Fruit fly (Drosophila melanogaster) whole organism, embryonic: ENCODE results near the gene tbrd-1.

Experiments used
- ATbp ChIP-seq: fragments of 200-800 bp; sonication (Bioruptor generic); optimal IDR thresholded peaks from 2 replicates; lab custom pipeline; 2017; ENCODE audit warnings: missing biosample characterization, mild to moderate bottlenecking, missing genetic modification characterization, missing genetic modification reagents
- Awh ChIP-seq: fragments of 200-800 bp; sonication (Bioruptor generic); IDR thresholded peaks from 2 replicates; pipeline ENCODE4, ENCODE4 v1.3.6; 2022; ENCODE audit warnings: missing biosample characterization, missing genetic modification characterization
- B-H1 ChIP-seq: fragments of 200-800 bp; sonication (Bioruptor generic); IDR thresholded peaks from 3 replicates; pipeline ENCODE4 v1.3.6; 2022; ENCODE audit warnings: missing biosample characterization, missing genetic modification characterization
- Bteb2 ChIP-seq: fragments of 200-800 bp; sonication (Bioruptor generic); optimal IDR thresholded peaks from 2 replicates; lab custom pipeline; 2016; ENCODE audit warnings: missing biosample characterization, missing genetic modification characterization
- CG10321 ChIP-seq: fragments of 200-800 bp; sonication (Bioruptor generic); IDR thresholded peaks from 2 replicates; pipeline ENCODE4 v1.3.6; 2022; ENCODE audit warnings: missing biosample characterization, missing genetic modification characterization
- CG11085 ChIP-seq: fragments of 200-800 bp; sonication (Bioruptor generic); IDR thresholded peaks from 2 replicates; pipeline ENCODE4 v1.3.6; 2022; ENCODE audit warnings: missing biosample characterization, missing genetic modification characterization
- CG11504 ChIP-seq: fragments of 200-800 bp; sonication (Bioruptor generic); optimal IDR thresholded peaks from 3 replicates; lab custom pipeline; 2019; ENCODE audit warnings: missing biosample characterization, mild to moderate bottlenecking, missing genetic modification characterization, moderate library complexity
- CG12155 ChIP-seq: fragments of 200-800 bp; sonication (Bioruptor generic); optimal IDR thresholded peaks from 3 replicates; lab custom pipeline; 2016; ENCODE audit warnings: missing biosample characterization, missing genetic modification characterization
- CG12659 ChIP-seq: fragments of 200-800 bp; sonication (Bioruptor generic); optimal IDR thresholded peaks from 3 replicates; lab custom pipeline; 2017; ENCODE audit warnings: mild to moderate bottlenecking, missing biosample characterization, missing genetic modification reagents, missing genetic modification characterization
- CG12769 ChIP-seq: fragments of 200-800 bp; sonication (Bioruptor generic); optimal IDR thresholded peaks from 2 replicates; lab custom pipeline; 2019; ENCODE audit warnings: missing biosample characterization, mild to moderate bottlenecking, missing genetic modification characterization, moderate library complexity
- CG13296 ChIP-seq: fragments of 200-800 bp; sonication (Bioruptor generic); optimal IDR thresholded peaks from 3 replicates; lab custom pipeline; 2018; ENCODE audit warnings: missing biosample characterization, mild to moderate bottlenecking, missing genetic modification characterization
- CG1647 ChIP-seq: fragments of 200-800 bp; sonication (Bioruptor generic); optimal IDR thresholded peaks from 3 replicates; lab custom pipeline; 2016; ENCODE audit warnings: missing biosample characterization, missing genetic modification characterization
- CG17328 ChIP-seq: fragments of 200-800 bp; sonication (Bioruptor generic); IDR thresholded peaks from 2 replicates; pipeline ENCODE4 v1.3.6; 2022; ENCODE audit warnings: missing biosample characterization, missing genetic modification characterization
- CG17568 ChIP-seq: fragments of 200-800 bp; sonication (Bioruptor generic); optimal IDR thresholded peaks from 2 replicates; lab custom pipeline; 2018; ENCODE audit warnings: missing biosample characterization, mild to moderate bottlenecking, missing genetic modification characterization, moderate library complexity
- CG17612 ChIP-seq: fragments of 200-800 bp; sonication (Bioruptor generic); IDR thresholded peaks from 2 replicates; pipeline ENCODE4 v1.3.6; 2022; ENCODE audit warnings: missing biosample characterization, missing genetic modification characterization
- CG17802 ChIP-seq: fragments of 200-800 bp; sonication (Bioruptor generic); optimal IDR thresholded peaks from 2 replicates; lab custom pipeline; 2018; ENCODE audit warnings: missing biosample characterization, mild to moderate bottlenecking, missing genetic modification characterization, moderate library complexity
- CG17912 ChIP-seq: fragments of 200-800 bp; sonication (Bioruptor generic); optimal IDR thresholded peaks from 2 replicates; lab custom pipeline; 2018; ENCODE audit warnings: missing biosample characterization, mild to moderate bottlenecking, missing genetic modification characterization
- CG2875 ChIP-seq: fragments of 200-800 bp; sonication (Bioruptor generic); optimal IDR thresholded peaks from 2 replicates; lab custom pipeline; 2017; ENCODE audit warnings: missing biosample characterization, mild to moderate bottlenecking, missing genetic modification characterization, missing genetic modification reagents
- CG32532 ChIP-seq: fragments of 200-800 bp; sonication (Bioruptor generic); IDR thresholded peaks from 2 replicates; pipeline ENCODE4 v1.3.6; 2022; ENCODE audit warnings: missing biosample characterization, missing genetic modification characterization
- CG3847 ChIP-seq: fragments of 200-800 bp; sonication (Bioruptor generic); IDR thresholded peaks from 2 replicates; pipeline ENCODE4 v1.3.6; 2022; ENCODE audit warnings: missing biosample characterization, missing genetic modification characterization
- CG6654 ChIP-seq: fragments of 200-800 bp; sonication (Bioruptor generic); optimal IDR thresholded peaks from 2 replicates; lab custom pipeline; 2017; ENCODE audit warnings: missing biosample characterization, mild to moderate bottlenecking, missing genetic modification characterization
- D19A ChIP-seq: fragments of 200-800 bp; optimal IDR thresholded peaks from 3 replicates; lab custom pipeline; 2019; ENCODE audit warnings: missing biosample characterization, mild to moderate bottlenecking, missing genetic modification characterization, moderate library complexity
- Doc3 ChIP-seq: fragments of 200-800 bp; sonication (Bioruptor generic); IDR thresholded peaks from 3 replicates; pipeline ENCODE4 v1.3.6; 2022; ENCODE audit warnings: missing biosample characterization, missing genetic modification characterization; ENCODE audit not compliant: partially characterized antibody
- Gsc ChIP-seq: fragments of 200-800 bp; sonication (Bioruptor generic); IDR thresholded peaks from 2 replicates; pipeline ENCODE4 v1.3.6; 2022; ENCODE audit warnings: missing biosample characterization, missing genetic modification characterization
- Hey ChIP-seq: fragments of 200-800 bp; sonication (Bioruptor generic); optimal IDR thresholded peaks from 3 replicates; lab custom pipeline; 2018; ENCODE audit warnings: missing biosample characterization, mild to moderate bottlenecking, missing genetic modification characterization
- HmgD ChIP-seq: fragments of 200-800 bp; sonication (Bioruptor generic); optimal IDR thresholded peaks from 3 replicates; lab custom pipeline; 2016; ENCODE audit warnings: missing biosample characterization, missing genetic modification characterization
- Lpt ChIP-seq: fragments of >200 bp; optimal IDR thresholded peaks from 2 replicates; lab custom pipeline; 2018; ENCODE audit warnings: missing biosample characterization, missing genetic modification characterization
- PHDP ChIP-seq: fragments of 200-800 bp; sonication (Bioruptor generic); optimal IDR thresholded peaks from 3 replicates; lab custom pipeline; 2018; ENCODE audit warnings: missing biosample characterization, mild to moderate bottlenecking, missing genetic modification characterization, moderate library complexity
- Rx ChIP-seq: fragments of 200-800 bp; sonication (Bioruptor generic); IDR thresholded peaks from 2 replicates; pipeline ENCODE4 v1.3.6; 2022; ENCODE audit warnings: missing biosample characterization, missing genetic modification characterization
- Scr ChIP-seq: fragments of 200-800 bp; sonication (Bioruptor generic); IDR thresholded peaks from 2 replicates; pipeline ENCODE4 v1.3.6; 2022; ENCODE audit warnings: missing biosample characterization, missing genetic modification characterization; ENCODE audit not compliant: partially characterized antibody
- Tbp ChIP-seq: fragments of >200 bp; optimal IDR thresholded peaks from 2 replicates; lab custom pipeline; 2018; ENCODE audit warnings: missing biosample characterization, missing genetic modification characterization
- corto ChIP-seq: fragments of 200-800 bp; sonication (Bioruptor generic); optimal IDR thresholded peaks from 2 replicates; lab custom pipeline; 2016; ENCODE audit warnings: missing biosample characterization, mild to moderate bottlenecking, missing genetic modification characterization, moderate library complexity
- dimm ChIP-seq: fragments of 200-800 bp; sonication (Bioruptor generic); IDR thresholded peaks from 2 replicates; pipeline ENCODE4 v1.3.6; 2022; ENCODE audit warnings: missing biosample characterization, missing genetic modification characterization
- disco-r ChIP-seq: fragments of 200-800 bp; sonication (Bioruptor generic); optimal IDR thresholded peaks from 2 replicates; lab custom pipeline; 2016; ENCODE audit warnings: missing biosample characterization, missing genetic modification characterization
- dmrt99B ChIP-seq: fragments of 200-800 bp; sonication (Bioruptor generic); optimal IDR thresholded peaks from 2 replicates; lab custom pipeline; 2018; ENCODE audit warnings: missing biosample characterization, mild to moderate bottlenecking, missing genetic modification characterization, moderate library complexity
- emc ChIP-seq: fragments of 200-800 bp; sonication (Bioruptor generic); optimal IDR thresholded peaks from 2 replicates; lab custom pipeline; 2016; ENCODE audit warnings: missing biosample characterization, missing genetic modification characterization
- exex ChIP-seq: fragments of 200-800 bp; sonication (Bioruptor generic); optimal IDR thresholded peaks from 4 replicates; lab custom pipeline; 2018; ENCODE audit warnings: missing biosample characterization, mild to moderate bottlenecking, missing genetic modification characterization, moderate library complexity
- eyg ChIP-seq: fragments of 200-800 bp; sonication (Bioruptor generic); optimal IDR thresholded peaks from 3 replicates; lab custom pipeline; 2016; ENCODE audit warnings: missing biosample characterization, missing genetic modification characterization
- fu2 ChIP-seq: fragments of 200-800 bp; sonication (Bioruptor generic); optimal IDR thresholded peaks from 2 replicates; lab custom pipeline; 2016; ENCODE audit warnings: missing biosample characterization, missing genetic modification characterization
- gsb ChIP-seq: fragments of 200-800 bp; sonication (Bioruptor generic); IDR thresholded peaks from 2 replicates; pipeline ENCODE4 v1.3.6; 2022; ENCODE audit warnings: missing biosample characterization, missing genetic modification characterization
- jigr1 ChIP-seq: fragments of 200-800 bp; sonication (Bioruptor generic); IDR thresholded peaks from 3 replicates; pipeline ENCODE4 v1.3.6; 2022; ENCODE audit warnings: missing biosample characterization, missing genetic modification characterization
- knrl ChIP-seq: fragments of 200-800 bp; sonication (Bioruptor generic); IDR thresholded peaks from 3 replicates; pipeline ENCODE4 v1.3.6; 2022; ENCODE audit warnings: missing biosample characterization, missing genetic modification characterization; ENCODE audit not compliant: partially characterized antibody
- maf-S ChIP-seq: fragments of 200-800 bp; sonication (Bioruptor generic); optimal IDR thresholded peaks from 2 replicates; lab custom pipeline; 2016; ENCODE audit warnings: missing biosample characterization, missing genetic modification characterization
- repo ChIP-seq: fragments of 200-800 bp; sonication (Bioruptor generic); optimal IDR thresholded peaks from 2 replicates; lab custom pipeline; 2016; ENCODE audit warnings: missing biosample characterization, missing genetic modification characterization
- ro ChIP-seq: fragments of 200-800 bp; sonication (Bioruptor generic); IDR thresholded peaks from 2 replicates; pipeline ENCODE4 v1.3.6; 2022; ENCODE audit warnings: missing biosample characterization, missing genetic modification characterization
- salm ChIP-seq: fragments of 200-800 bp; sonication (Bioruptor generic); optimal IDR thresholded peaks from 2 replicates; lab custom pipeline; 2018; ENCODE audit warnings: missing biosample characterization, mild to moderate bottlenecking, missing genetic modification characterization
- stc ChIP-seq: fragments of 200-800 bp; sonication (Bioruptor generic); IDR thresholded peaks from 2 replicates; pipeline ENCODE4 v1.3.6; 2022; ENCODE audit warnings: missing biosample characterization, missing genetic modification characterization
- yki ChIP-seq: fragments of >200 bp; optimal IDR thresholded peaks from 3 replicates; lab custom pipeline; 2018
- zfh1 ChIP-seq: fragments of 200-800 bp; sonication (Bioruptor generic); IDR thresholded peaks from 3 replicates; pipeline ENCODE4 v1.3.6; 2022; ENCODE audit warnings: missing biosample characterization, missing genetic modification characterization
- zfh2 ChIP-seq: fragments of 200-800 bp; sonication (Bioruptor generic); optimal IDR thresholded peaks from 2 replicates; lab custom pipeline; 2016; ENCODE audit warnings: missing biosample characterization, missing genetic modification characterization

The tbrd-1 gene

DNA sequence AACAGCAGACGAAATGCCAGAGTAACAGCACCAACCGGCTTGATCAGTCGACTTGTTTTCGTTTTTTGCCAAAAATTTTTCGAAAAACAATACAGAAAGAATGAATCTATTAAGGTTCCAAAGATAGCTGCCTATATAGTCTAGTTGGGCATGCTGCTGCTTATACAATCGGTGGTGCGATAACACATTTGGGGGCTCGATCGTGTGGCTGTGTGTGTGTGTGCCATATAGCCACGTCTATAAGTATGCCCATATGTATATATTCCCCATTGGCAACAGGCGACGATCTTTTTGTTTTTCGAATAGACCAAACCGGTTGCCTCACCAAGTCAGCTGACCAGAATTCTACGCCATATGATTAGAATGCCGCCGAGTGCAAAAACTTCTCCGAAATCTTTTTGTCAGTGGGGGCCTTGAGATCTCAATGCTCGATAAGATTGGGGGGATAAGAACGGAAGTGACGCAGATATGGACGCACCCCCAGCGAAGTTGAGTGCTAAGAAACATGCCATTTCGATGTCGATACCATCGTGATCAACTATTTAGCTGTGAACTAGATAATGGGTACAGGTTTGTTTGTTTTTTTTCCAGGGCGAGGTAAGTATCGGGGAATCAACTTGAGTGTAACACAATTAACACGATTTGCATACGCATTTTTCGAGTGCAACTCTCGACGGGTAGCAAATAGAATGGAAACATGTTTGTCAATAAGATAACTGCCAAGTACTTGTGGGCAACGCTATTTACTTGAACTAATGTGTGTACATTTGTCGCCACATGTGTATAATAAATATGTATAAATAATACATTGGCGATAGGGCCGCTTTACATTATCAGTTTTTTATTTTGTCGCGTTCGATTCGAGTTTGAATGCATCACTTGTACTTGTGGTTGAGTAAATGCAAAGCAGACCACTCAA is 46.8 kb upstream of the tbrd-1 start (continued):
- TF ChIP-seq jigr1 (GFP tag; lab: Robert Waterston, UW): no peak
- TF ChIP-seq emc: no peak
- TF ChIP-seq CG3847: peak; percentile 19; the same call in 1 of the 2 replicates
- peak; percentile 4 for TF ChIP-seq fu2 (GFP tag; lab: Kevin White, UChicago)
- peak; percentile 85 for TF ChIP-seq salm (tag; lab: Kevin White, UChicago)
- peak; percentile 25 for TF ChIP-seq CG6654
- TF ChIP-seq Tbp (GFP tag; lab: Kevin White, UChicago): no peak
- no peak for TF ChIP-seq disco-r
- peak; percentile 53 for TF ChIP-seq CG12769 (tag; lab: Kevin White, UChicago)
- TF ChIP-seq eyg: peak; percentile 12
- peak; percentile 78 for TF ChIP-seq dmrt99B (tag; lab: Kevin White, UChicago)
- TF ChIP-seq CG17328 (GFP tag; lab: Robert Waterston, UW): peak; percentile 80
- TF ChIP-seq zfh2 (GFP tag; lab: Kevin White, UChicago): no peak
- TF ChIP-seq Scr (GFP tag; lab: Robert Waterston, UW): no peak
- peak; percentile 97 for TF ChIP-seq CG2875 (GFP tag; lab: Kevin White, UChicago)
- TF ChIP-seq zfh1: peak; percentile 87
- TF ChIP-seq PHDP (tag; lab: Kevin White, UChicago): peak; percentile 85
- no peak for TF ChIP-seq knrl
- no peak for TF ChIP-seq dimm (GFP tag; lab: Robert Waterston, UW)
- peak; percentile 94 for TF ChIP-seq CG17568 (GFP tag; lab: Kevin White, UChicago)
- TF ChIP-seq CG17802 (tag; lab: Kevin White, UChicago): peak; percentile 34
- TF ChIP-seq HmgD (GFP tag; lab: Kevin White, UChicago): no peak
- TF ChIP-seq Hey (tag; lab: Kevin White, UChicago): peak; percentile 87
- no peak for TF ChIP-seq Rx (GFP tag; lab: Robert Waterston, UW)
- TF ChIP-seq CG1647: peak; percentile 78
- TF ChIP-seq Doc3 (GFP tag; lab: Robert Waterston, UW): no peak
- TF ChIP-seq CG13296 (GFP tag; lab: Kevin White, UChicago): peak; percentile 91
- TF ChIP-seq maf-S (GFP tag; lab: Kevin White, UChicago): peak; percentile 40
- TF ChIP-seq Gsc (GFP tag; lab: Robert Waterston, UW): no peak
- peak; percentile 82 for TF ChIP-seq CG12659 (GFP tag; lab: Kevin White, UChicago)
- peak; percentile 9 for TF ChIP-seq CG12155 (GFP tag; lab: Kevin White, UChicago)
- peak; percentile 98 for TF ChIP-seq ATbp (GFP tag; lab: Kevin White, UChicago)
- TF ChIP-seq Bteb2 (GFP tag; lab: Kevin White, UChicago): peak; percentile 64
- TF ChIP-seq CG10321 (GFP tag; lab: Robert Waterston, UW): peak; percentile 52; the same call in 1 of the 2 replicates
- TF ChIP-seq yki (lab: Kevin White, UChicago): no peak
- no peak for TF ChIP-seq ro (GFP tag; lab: Robert Waterston, UW)
- peak; percentile 92 for TF ChIP-seq CG17912 (GFP tag; lab: Kevin White, UChicago)
- TF ChIP-seq Awh (GFP tag; lab: Robert Waterston, UW): peak; percentile 92
- TF ChIP-seq exex (tag; lab: Kevin White, UChicago): peak; percentile 76
- TF ChIP-seq corto: no peak
- no peak; the same call in 1 of the 2 replicates for TF ChIP-seq CG32532 (GFP tag; lab: Robert Waterston, UW)
- peak; percentile 72 for TF ChIP-seq stc
- peak; percentile 66 for TF ChIP-seq repo (GFP tag; lab: Kevin White, UChicago)
- peak; percentile 48; the same call in 1 of the 2 replicates for TF ChIP-seq CG11085 (GFP tag; lab: Robert Waterston, UW)
- TF ChIP-seq Lpt (GFP tag; lab: Kevin White, UChicago): no peak
- TF ChIP-seq B-H1 (GFP tag; lab: Robert Waterston, UW): peak; percentile 63; the same call in 2 of the 3 replicates
- TF ChIP-seq CG17612 (GFP tag; lab: Robert Waterston, UW): no peak
- TF ChIP-seq CG11504 (tag; lab: Kevin White, UChicago): peak; percentile 77
- peak; percentile 64 for TF ChIP-seq D19A (tag; lab: Kevin White, UChicago)
- peak; percentile 77 for TF ChIP-seq gsb (GFP tag; lab: Robert Waterston, UW)
